Worm (Caenorhabditis elegans): ENCODE data around the gene ZK892.4.
"Not testable (repeated sequence)": the region's sequence is repeated elsewhere in the genome, so short reads cannot be mapped to it uniquely, and the experiment has no call there.

The ZK892.4 gene

ce11 chrII:10006266-10006665, at the start of gene ZK892.4:
TSS of gene ZK892.4 (plus strand) at chrII:10006566.
- not testable (repeated sequence) for TF ChIP-seq W03F9.2, dao-5, him-1 (tag; optimal IDR thresholded peaks at IDR 0.05)

ce11 chrII:9960127-9960526, 46.2 kb upstream of the ZK892.4 start:
- TF ChIP-seq dao-5 (tag; optimal IDR thresholded peaks at IDR 0.05), result no peak
- no peak for TF ChIP-seq W03F9.2 (tag; optimal IDR thresholded peaks at IDR 0.05)
- no peak for TF ChIP-seq him-1 (tag; optimal IDR thresholded peaks at IDR 0.05)

- no peak for TF ChIP-seq W03F9.2 (tag; optimal IDR thresholded peaks at IDR 0.05)
- no peak for TF ChIP-seq dao-5 (tag; optimal IDR thresholded peaks at IDR 0.05)
Measured at ce11 chrII:9963808-9964207, 42.6 kb upstream of the ZK892.4 start.

- TF ChIP-seq W03F9.2 (tag; optimal IDR thresholded peaks at IDR 0.05) (no peak), dao-5 (tag; optimal IDR thresholded peaks at IDR 0.05) (no peak), him-1 (tag; optimal IDR thresholded peaks at IDR 0.05) (no peak)
Measured at ce11 chrII:9965325-9965724, 41.0 kb upstream of the ZK892.4 start.

ce11 chrII:9966954-9967353, 39.4 kb upstream of the ZK892.4 start, which contains the start of gene dtmk-1:
TSS of gene dtmk-1 (minus strand) at chrII:9967099.
- TF ChIP-seq W03F9.2 (tag; optimal IDR thresholded peaks at IDR 0.05) (no peak), dao-5 (tag; optimal IDR thresholded peaks at IDR 0.05) (no peak), him-1 (tag; optimal IDR thresholded peaks at IDR 0.05) (no peak)

ce11 chrII:9967999-9968706, 38.2 kb upstream of the ZK892.4 start, which contains the start of the genes R53.4 and psf-1:
TSS of gene R53.4 (minus strand) at chrII:9968049.
TSS of gene psf-1 (plus strand) at chrII:9968673.
- TF ChIP-seq W03F9.2 (tag; optimal IDR thresholded peaks at IDR 0.05) (peak; percentile 75), dao-5 (tag; optimal IDR thresholded peaks at IDR 0.05) (no peak), him-1 (tag; optimal IDR thresholded peaks at IDR 0.05) (peak; percentile 43)

- no peak for TF ChIP-seq him-1 (tag; optimal IDR thresholded peaks at IDR 0.05)
- no peak for TF ChIP-seq W03F9.2 (tag; optimal IDR thresholded peaks at IDR 0.05)
- TF ChIP-seq dao-5 (tag; optimal IDR thresholded peaks at IDR 0.05), result no peak
Measured at ce11 chrII:9970438-9971092, 35.8 kb upstream of the ZK892.4 start, which contains the start of gene R53.5. TSS of gene R53.5 (minus strand) at chrII:9970488.

- TF ChIP-seq W03F9.2 (tag; optimal IDR thresholded peaks at IDR 0.05) (no peak), dao-5 (tag; optimal IDR thresholded peaks at IDR 0.05) (no peak)
Measured at ce11 chrII:9974210-9974609, 32.2 kb upstream of the ZK892.4 start.

ce11 chrII:9974967-9975366, 31.4 kb upstream of the ZK892.4 start, which contains the start of gene aakg-5:
TSS of gene aakg-5 (minus strand) at chrII:9975125.
- no peak for TF ChIP-seq W03F9.2 (tag; optimal IDR thresholded peaks at IDR 0.05)
- TF ChIP-seq dao-5 (tag; optimal IDR thresholded peaks at IDR 0.05), result no peak
- TF ChIP-seq him-1 (tag; optimal IDR thresholded peaks at IDR 0.05), result no peak

- TF ChIP-seq dao-5 (tag; optimal IDR thresholded peaks at IDR 0.05) (no peak), W03F9.2 (tag; optimal IDR thresholded peaks at IDR 0.05) (no peak), him-1 (tag; optimal IDR thresholded peaks at IDR 0.05) (no peak)
Measured at ce11 chrII:9976405-9976804, 30.0 kb upstream of the ZK892.4 start, which contains the start of gene R53.8. TSS of gene R53.8 (plus strand) at chrII:9976705.

- TF ChIP-seq him-1 (tag; optimal IDR thresholded peaks at IDR 0.05) (no peak), dao-5 (tag; optimal IDR thresholded peaks at IDR 0.05) (no peak), W03F9.2 (tag; optimal IDR thresholded peaks at IDR 0.05) (no peak)
Measured at ce11 chrII:9980077-9980631, 26.2 kb upstream of the ZK892.4 start, which contains the start of gene ZK892.6. TSS of gene ZK892.6 (minus strand) at chrII:9980127.

- TF ChIP-seq him-1 (tag; optimal IDR thresholded peaks at IDR 0.05) (no peak), dao-5 (tag; optimal IDR thresholded peaks at IDR 0.05) (no peak), W03F9.2 (tag; optimal IDR thresholded peaks at IDR 0.05) (no peak)
Measured at ce11 chrII:9981760-9982159, 24.6 kb upstream of the ZK892.4 start, which contains the start of gene sdz-38. TSS of gene sdz-38 (minus strand) at chrII:9981860.

ce11 chrII:9982437-9982836, 23.9 kb upstream of the ZK892.4 start:
- TF ChIP-seq dao-5 (tag; optimal IDR thresholded peaks at IDR 0.05) (no peak), W03F9.2 (tag; optimal IDR thresholded peaks at IDR 0.05) (no peak), him-1 (tag; optimal IDR thresholded peaks at IDR 0.05) (no peak)

- TF ChIP-seq dao-5 (tag; optimal IDR thresholded peaks at IDR 0.05), result no peak
- no peak for TF ChIP-seq him-1 (tag; optimal IDR thresholded peaks at IDR 0.05)
- TF ChIP-seq W03F9.2 (tag; optimal IDR thresholded peaks at IDR 0.05), result no peak
Measured at ce11 chrII:9984866-9985336, 21.5 kb upstream of the ZK892.4 start.

Measured in whole organism, L4/young adult.